Worm (Caenorhabditis elegans): Measurements from ENCODE around the gene C34D10.1.

DNA sequence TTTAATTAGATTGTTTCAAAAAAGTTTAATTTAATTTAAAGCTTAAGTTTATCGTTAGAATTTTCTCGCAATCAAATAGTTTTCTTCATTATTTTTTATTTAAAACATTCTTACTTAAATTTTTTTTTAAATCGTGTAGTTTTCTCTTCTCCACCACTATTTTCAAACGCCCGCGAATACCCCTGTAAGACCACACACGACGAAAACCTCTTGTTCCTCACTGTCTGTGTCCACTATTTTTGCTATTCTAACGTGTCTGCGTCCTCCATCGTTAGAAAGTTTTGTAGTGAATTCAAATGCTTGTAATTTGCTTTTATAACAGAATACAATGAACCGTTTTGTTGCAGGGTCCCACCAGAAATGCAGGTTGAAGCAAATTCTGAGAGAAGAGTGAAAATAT lies 11.7 kb downstream of the C34D10.1 start, which contains the start of gene xol-1:
- TF ChIP-seq lin-39 (tag; optimal IDR thresholded peaks at IDR 0.05) (no peak), unc-55 (GFP tag; optimal IDR thresholded peaks at IDR 0.05) (no peak), nhr-6 (tag; optimal IDR thresholded peaks at IDR 0.05) (no peak), unc-62 (GFP tag; optimal IDR thresholded peaks at IDR 0.05) (no peak)
